Worm (Caenorhabditis elegans) whole organism, L4 larva: ENCODE data around the gene gcna-1.
A peak's percentile ranks its signal among the peaks of the same experiment; 100 is the strongest.

Source experiments
- D1046.2 ChIP-seq: fragments of 200-800 bp; sonication (Bioruptor generic); IDR thresholded peaks from 2 replicates; pipeline ENCODE4 v1.3.6; 2022; ENCODE audit warnings: missing genetic modification characterization, missing compliant biosample characterization
- F37D6.2 ChIP-seq: sonication (generic microtip); optimal IDR thresholded peaks from 2 replicates; lab custom pipeline; 2016; ENCODE audit warnings: mild to moderate bottlenecking, missing genetic modification characterization, missing compliant biosample characterization
- F49E8.2 ChIP-seq: sonication (generic microtip); optimal IDR thresholded peaks from 2 replicates; lab custom pipeline; 2016; ENCODE audit warnings: missing compliant biosample characterization, mild to moderate bottlenecking, missing genetic modification characterization, borderline replicate concordance
- T20F7.1 ChIP-seq: fragments of 200-800 bp; sonication (Bioruptor generic); optimal IDR thresholded peaks from 2 replicates; lab custom pipeline; 2018; ENCODE audit warnings: mild to moderate bottlenecking, missing genetic modification characterization, missing compliant biosample characterization
- Y5F2A.4 ChIP-seq: fragments of 200-800 bp; sonication (Bioruptor generic); optimal IDR thresholded peaks from 2 replicates; lab custom pipeline; 2018; ENCODE audit warnings: mild to moderate bottlenecking, missing genetic modification characterization, missing compliant biosample characterization
- Y75B8A.6 ChIP-seq: fragments of 200-800 bp; sonication (Bioruptor generic); IDR thresholded peaks from 2 replicates; pipeline ENCODE4 v1.3.6; 2022; ENCODE audit warnings: missing genetic modification reagents, missing genetic modification characterization, missing compliant biosample characterization
- ceh-20 ChIP-seq: fragments of 200-800 bp; sonication (Bioruptor generic); IDR thresholded peaks from 2 replicates; pipeline ENCODE4 v1.3.6; 2022; ENCODE audit warnings: missing genetic modification reagents, missing genetic modification characterization, missing compliant biosample characterization
- ceh-32 ChIP-seq: sonication (generic microtip); optimal IDR thresholded peaks from 2 replicates; lab custom pipeline; 2016; ENCODE audit warnings: mild to moderate bottlenecking, missing genetic modification characterization, missing compliant biosample characterization; ENCODE audit not compliant: poor library complexity
- cey-2 ChIP-seq: sonication (generic microtip); optimal IDR thresholded peaks from 3 replicates; lab custom pipeline; 2017; ENCODE audit warnings: missing genetic modification characterization, mild to moderate bottlenecking, missing compliant biosample characterization, antibody characterized with exemption, borderline replicate concordance; ENCODE audit not compliant: insufficient read depth
- ctbp-1 ChIP-seq: fragments of 200-800 bp; sonication (Bioruptor generic); IDR thresholded peaks from 2 replicates; pipeline ENCODE4 v1.3.6; 2022; ENCODE audit warnings: missing genetic modification reagents, missing genetic modification characterization, missing compliant biosample characterization
- daf-12 ChIP-seq: fragments of 150-350 bp; optimal IDR thresholded peaks from 2 replicates; lab custom pipeline; 2014; ENCODE audit warnings: missing biosample characterization, missing genetic modification reagents, missing genetic modification characterization
- daf-16 ChIP-seq, 3 experiments: sonication (generic microtip); optimal IDR thresholded peaks; 2 replicates each; lab custom pipeline; 2016 to 2017; ENCODE audit warnings: missing genetic modification characterization in 3 of 3, missing genetic modification reagents in 3 of 3, mild to moderate bottlenecking in 2 of 3, missing compliant biosample characterization in 2 of 3, missing biosample characterization in 1 of 3, moderate library complexity in 1 of 3
- daf-8 ChIP-seq: fragments of 200-800 bp; sonication (Bioruptor generic); IDR thresholded peaks from 2 replicates; pipeline ENCODE4 v1.3.6; 2022; ENCODE audit warnings: missing genetic modification characterization, missing compliant biosample characterization
- dmd-6 ChIP-seq: fragments of 200-800 bp; sonication (Bioruptor generic); IDR thresholded peaks from 2 replicates; pipeline ENCODE4 v1.3.6; 2022; ENCODE audit warnings: missing genetic modification reagents, missing genetic modification characterization, missing compliant biosample characterization
- dmd-8 ChIP-seq: fragments of 200-800 bp; sonication (Bioruptor generic); IDR thresholded peaks from 2 replicates; pipeline ENCODE4 v1.3.6; 2022; ENCODE audit warnings: missing genetic modification characterization, missing compliant biosample characterization
- dmd-9 ChIP-seq: fragments of 200-800 bp; sonication (Bioruptor generic); IDR thresholded peaks from 2 replicates; pipeline ENCODE4 v1.3.6; 2022; ENCODE audit warnings: missing genetic modification reagents, missing genetic modification characterization, missing compliant biosample characterization
- fos-1 ChIP-seq: fragments of 150-350 bp; optimal IDR thresholded peaks from 2 replicates; lab custom pipeline; 2014; ENCODE audit warnings: missing biosample characterization, missing genetic modification characterization
- hif-1 ChIP-seq, 2 experiments: sonication (generic microtip); optimal IDR thresholded peaks; 2 replicates each; lab custom pipeline; 2016 to 2017; ENCODE audit warnings: missing compliant biosample characterization in 2 of 2, missing genetic modification characterization in 2 of 2, missing genetic modification reagents in 2 of 2, missing genotype in 2 of 2, mild to moderate bottlenecking in 1 of 2
- hlh-11 ChIP-seq: fragments of 200-800 bp; sonication (Bioruptor generic); optimal IDR thresholded peaks from 2 replicates; lab custom pipeline; 2018; ENCODE audit warnings: mild to moderate bottlenecking, missing genetic modification characterization, missing compliant biosample characterization
- hlh-30 ChIP-seq: sonication (generic microtip); optimal IDR thresholded peaks from 2 replicates; lab custom pipeline; 2017; ENCODE audit warnings: antibody characterized with exemption, mild to moderate bottlenecking, missing genetic modification characterization, missing compliant biosample characterization; ENCODE audit not compliant: insufficient read depth
- hmg-1.1 ChIP-seq: fragments of 200-800 bp; sonication (Bioruptor generic); IDR thresholded peaks from 2 replicates; pipeline ENCODE4 v1.3.6; 2022; ENCODE audit warnings: missing genetic modification reagents, missing genetic modification characterization, missing compliant biosample characterization
- lin-15B ChIP-seq: fragments of 150-350 bp; sonication (generic microtip); optimal IDR thresholded peaks from 3 replicates; lab custom pipeline; 2014; ENCODE audit warnings: missing biosample characterization, missing genetic modification characterization
- lin-29 ChIP-seq: fragments of 200-800 bp; sonication (Bioruptor generic); IDR thresholded peaks from 2 replicates; pipeline ENCODE4 v1.3.6; 2022; ENCODE audit warnings: missing genetic modification reagents, missing genetic modification characterization, missing compliant biosample characterization
- lin-39 ChIP-seq: fragments of 150-350 bp; optimal IDR thresholded peaks from 2 replicates; lab custom pipeline; 2014; ENCODE audit warnings: missing biosample characterization, missing genetic modification reagents, missing genetic modification characterization
- madf-5 ChIP-seq, 2 experiments: fragments of 200-800 bp; sonication (Bioruptor generic); IDR thresholded peaks; 2 replicates each; pipeline ENCODE4 v1.3.6; 2022; ENCODE audit warnings: missing compliant biosample characterization in 2 of 2, missing genetic modification characterization in 2 of 2
- mdl-1 ChIP-seq, 2 experiments: fragments of 150-350 bp in 1 of 2; sonication (generic microtip) in 1 of 2; optimal IDR thresholded peaks; 2 replicates each; lab custom pipeline; 2014 to 2017; ENCODE audit warnings: missing biosample characterization in 2 of 2, missing genetic modification characterization in 2 of 2
- mdt-29 ChIP-seq: fragments of 200-800 bp; sonication (Bioruptor generic); IDR thresholded peaks from 2 replicates; pipeline ENCODE4 v1.3.6; 2022; ENCODE audit warnings: missing genetic modification reagents, missing genetic modification characterization, missing compliant biosample characterization
- mep-1 ChIP-seq: fragments of 150-350 bp; sonication (generic microtip); optimal IDR thresholded peaks from 3 replicates; lab custom pipeline; 2014; ENCODE audit warnings: missing biosample characterization, missing genetic modification characterization
- mxl-3 ChIP-seq: fragments of 200-800 bp; sonication (Bioruptor generic); optimal IDR thresholded peaks from 2 replicates; lab custom pipeline; 2018; ENCODE audit warnings: mild to moderate bottlenecking, missing genetic modification characterization, missing compliant biosample characterization
- nhr-42 ChIP-seq: fragments of 200-800 bp; sonication (Bioruptor generic); IDR thresholded peaks from 2 replicates; pipeline ENCODE4 v1.3.6; 2022; ENCODE audit warnings: missing genetic modification characterization, missing compliant biosample characterization
- nhr-48 ChIP-seq: sonication (generic microtip); optimal IDR thresholded peaks from 2 replicates; lab custom pipeline; 2016; ENCODE audit warnings: mild to moderate bottlenecking, missing genetic modification characterization, missing compliant biosample characterization
- nhr-77 ChIP-seq: fragments of 150-350 bp; optimal IDR thresholded peaks from 2 replicates; lab custom pipeline; 2014; ENCODE audit warnings: missing biosample characterization, missing genetic modification characterization
- pqm-1 ChIP-seq: sonication (generic microtip); optimal IDR thresholded peaks from 2 replicates; lab custom pipeline; 2017; ENCODE audit warnings: missing biosample characterization, missing genetic modification characterization
- rbr-2 ChIP-seq: sonication (generic microtip); optimal IDR thresholded peaks from 2 replicates; lab custom pipeline; 2016; ENCODE audit warnings: missing genotype, missing genetic modification characterization, missing compliant biosample characterization
- sdz-12 ChIP-seq: fragments of 200-800 bp; sonication (Bioruptor generic); optimal IDR thresholded peaks from 2 replicates; lab custom pipeline; 2018; ENCODE audit warnings: mild to moderate bottlenecking, missing genetic modification characterization, missing compliant biosample characterization
- set-16 ChIP-seq: fragments of 200-800 bp; sonication (Bioruptor generic); IDR thresholded peaks from 2 replicates; pipeline ENCODE4 v1.3.6; 2022; ENCODE audit warnings: missing genetic modification reagents, missing genetic modification characterization, missing compliant biosample characterization
- snpc-1.2 ChIP-seq: fragments of 200-800 bp; sonication (Bioruptor generic); IDR thresholded peaks from 2 replicates; pipeline ENCODE4 v1.3.6; 2022; ENCODE audit warnings: missing genetic modification reagents, missing genetic modification characterization, missing compliant biosample characterization
- spr-1 ChIP-seq: sonication (generic microtip); optimal IDR thresholded peaks from 2 replicates; lab custom pipeline; 2016; ENCODE audit warnings: mild to moderate bottlenecking, missing genetic modification characterization, missing compliant biosample characterization
- unc-130 ChIP-seq: sonication (generic microtip); optimal IDR thresholded peaks from 2 replicates; lab custom pipeline; 2016; ENCODE audit warnings: missing genetic modification reagents, missing genetic modification characterization, missing compliant biosample characterization
- unc-62 ChIP-seq, 3 experiments: fragments of 150-350 bp in 1 of 3; sonication (generic microtip); optimal IDR thresholded peaks in 2 of 3; peaks in 1 of 3; 1 replicate in 1 of 3; 2 replicates in 2 of 3; lab custom pipeline; 2014 to 2017; ENCODE audit warnings: missing biosample characterization in 3 of 3, missing genetic modification characterization in 3 of 3, missing genetic modification reagents in 3 of 3, missing genotype in 1 of 3
- zag-1 ChIP-seq: fragments of 150-350 bp; optimal IDR thresholded peaks from 2 replicates; lab custom pipeline; 2014; ENCODE audit warnings: missing biosample characterization, missing genetic modification characterization
- zfp-3 ChIP-seq: fragments of 200-800 bp; sonication (Bioruptor generic); conservative IDR thresholded peaks from 2 replicates; pipeline ENCODE4 v1.3.6; 2022; ENCODE audit warnings: missing genetic modification reagents, missing genetic modification characterization, missing compliant biosample characterization
- ztf-7 ChIP-seq: fragments of 150-350 bp; optimal IDR thresholded peaks from 2 replicates; lab custom pipeline; 2014; ENCODE audit warnings: missing biosample characterization, missing genetic modification characterization

Gene gcna-1

ce11 chrIII:5999629-6000028 lies 9.3 kb downstream of the gcna-1 start (continued):
- peak; percentile 7 for TF ChIP-seq hlh-11 (tag; lab: Kevin White, UChicago)
- no peak for TF ChIP-seq zfp-3 (GFP tag; lab: Robert Waterston, UW)
- no peak for TF ChIP-seq cey-2 (tag; lab: Kevin White, UChicago)
- no peak for TF ChIP-seq hif-1 (tag; optimal IDR thresholded peaks at IDR 0.05; lab: Kevin White, UChicago)
- no peak for TF ChIP-seq lin-39 (tag; lab: Kevin White, UChicago)
- TF ChIP-seq nhr-42 (GFP tag; lab: Robert Waterston, UW), result no peak
- TF ChIP-seq hmg-1.1 (GFP tag; lab: Robert Waterston, UW), result peak; percentile 31; the same call in 1 of the 2 replicates
- no peak for TF ChIP-seq snpc-1.2 (GFP tag; lab: Robert Waterston, UW)
- no peak for TF ChIP-seq spr-1 (tag; lab: Kevin White, UChicago)
- peak in 1 of 2 experiments; percentile 38 for TF ChIP-seq unc-62 (GFP tag; optimal IDR thresholded peaks at IDR 0.05 in 1 of 2; lab: Kevin White, UChicago)
- TF ChIP-seq unc-62 (tag; optimal IDR thresholded peaks at IDR 0.05; lab: Kevin White, UChicago), result no peak
- TF ChIP-seq mdt-29 (GFP tag; lab: Robert Waterston, UW), result no peak
- no peak for TF ChIP-seq lin-29 (GFP tag; lab: Robert Waterston, UW)
- no peak for TF ChIP-seq Y5F2A.4 (GFP tag; lab: Kevin White, UChicago)
- TF ChIP-seq sdz-12 (GFP tag; lab: Kevin White, UChicago), result no peak
- TF ChIP-seq unc-130 (GFP tag; lab: Kevin White, UChicago), result no peak
- no peak for TF ChIP-seq T20F7.1
- peak; percentile 54 for TF ChIP-seq mep-1 (tag; lab: Kevin White, UChicago)
- no peak for TF ChIP-seq Y75B8A.6
- no peak for TF ChIP-seq lin-15B (tag; lab: Kevin White, UChicago)
- no peak for TF ChIP-seq dmd-6
- TF ChIP-seq ztf-7 (tag; lab: Kevin White, UChicago), result no peak
- no peak for TF ChIP-seq fos-1
- no peak for TF ChIP-seq ceh-32 (tag; lab: Kevin White, UChicago)
- TF ChIP-seq zag-1 (tag; lab: Kevin White, UChicago), result no peak
- peak; percentile 11 for TF ChIP-seq rbr-2 (tag; lab: Kevin White, UChicago)
- no peak for TF ChIP-seq dmd-9 (GFP tag; lab: Robert Waterston, UW)
- TF ChIP-seq daf-16 (GFP tag; optimal IDR thresholded peaks at IDR 0.05; lab: Kevin White, UChicago), result no peak
- TF ChIP-seq daf-16 (tag; optimal IDR thresholded peaks at IDR 0.05; lab: Kevin White, UChicago), result no peak
- TF ChIP-seq pqm-1 (tag; lab: Kevin White, UChicago), result no peak
- no peak for TF ChIP-seq nhr-48 (tag; lab: Kevin White, UChicago)
- no peak for TF ChIP-seq ceh-20 (GFP tag; lab: Robert Waterston, UW)
- TF ChIP-seq daf-12 (tag; lab: Kevin White, UChicago), result no peak
- peak; percentile 2 for TF ChIP-seq F37D6.2 (tag; lab: Kevin White, UChicago)
- TF ChIP-seq nhr-77 (tag; lab: Kevin White, UChicago), result no peak
- no peak for TF ChIP-seq dmd-8
- no peak for TF ChIP-seq F49E8.2 (tag; lab: Kevin White, UChicago)
- TF ChIP-seq mxl-3, result no peak
- TF ChIP-seq mdl-1 (tag; optimal IDR thresholded peaks at IDR 0.05; lab: Kevin White, UChicago), result peak in 1 of 2 experiments; percentile 34
- TF ChIP-seq daf-8 (GFP tag; lab: Robert Waterston, UW), result no peak

- TF ChIP-seq set-16 (GFP tag; lab: Robert Waterston, UW) (0 out of 2 replicates have a peak, but pooled peaks have one; percentile 31), D1046.2 (GFP tag; lab: Robert Waterston, UW) (no peak), hlh-30 (tag; lab: Kevin White, UChicago) (peak; percentile 30), ctbp-1 (0 out of 2 replicates have a peak, but pooled peaks have one; percentile 8), dmd-9 (GFP tag; lab: Robert Waterston, UW) (no peak), madf-5 (GFP tag; IDR thresholded peaks at IDR 0.05; lab: Robert Waterston, UW) (no peak)
These were observed 10.2 kb downstream of the gcna-1 start for ce11 chrIII:5998640-5999039.
